Fruit fly (Drosophila melanogaster): ENCODE data around the gene Pus1.

Gene Pus1

DNA sequence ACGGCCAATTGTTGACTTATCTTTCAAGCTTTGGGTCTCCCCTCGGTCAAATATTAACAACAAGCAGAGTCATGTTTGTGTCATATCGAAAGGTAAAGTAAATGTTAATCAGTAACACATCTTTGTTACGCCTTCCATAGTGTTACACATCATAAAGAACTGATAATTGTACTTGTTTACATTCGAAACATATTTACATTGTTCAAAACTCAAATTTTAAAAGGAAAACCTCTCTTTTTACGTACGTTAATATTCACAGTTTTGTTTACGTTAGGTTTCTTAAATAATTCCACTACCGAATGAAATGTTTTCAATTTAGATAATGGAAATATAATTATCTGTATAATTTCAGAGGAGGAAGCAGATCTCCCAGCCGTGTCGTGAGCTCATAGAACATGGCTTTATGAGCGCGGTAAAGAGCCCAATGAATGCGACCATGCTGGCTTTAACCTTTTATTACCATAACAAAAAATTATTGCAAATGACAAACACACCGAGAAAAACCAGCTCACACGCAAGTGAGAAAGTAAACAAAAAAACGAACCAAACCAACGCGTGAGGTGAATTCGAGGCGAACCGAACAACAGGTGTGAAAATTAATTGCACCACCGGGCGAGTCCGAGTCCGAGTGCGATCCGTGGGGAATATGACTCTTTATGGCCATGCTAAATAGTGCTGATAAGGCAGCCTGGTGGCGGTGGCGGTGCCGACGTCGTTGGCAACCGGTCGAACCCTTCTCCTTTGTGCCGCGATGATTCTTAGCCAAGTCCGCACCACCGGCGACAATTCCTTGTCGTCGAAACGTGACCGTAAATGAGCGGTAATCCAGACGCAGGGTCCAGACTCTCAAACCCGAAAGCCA is 50.0 kb downstream of the Pus1 start (continued):
- no peak for TF ChIP-seq HLH4C (GFP tag; IDR thresholded peaks at IDR 0.05; ENCODE audit: partially characterized antibody)
- no peak for TF ChIP-seq Usf (GFP tag; optimal IDR thresholded peaks at IDR 0.05)
- peak; percentile 52 for TF ChIP-seq Blimp-1 (GFP tag; optimal IDR thresholded peaks at IDR 0.05)
- TF ChIP-seq dmrt99B (tag; optimal IDR thresholded peaks at IDR 0.05): no peak
- TF ChIP-seq CG17385 (GFP tag; optimal IDR thresholded peaks at IDR 0.05): peak; percentile 11
- TF ChIP-seq dan (GFP tag; IDR thresholded peaks at IDR 0.05): no peak
- TF ChIP-seq CG6654 (GFP tag; optimal IDR thresholded peaks at IDR 0.05): no peak
- TF ChIP-seq fd3F (GFP tag; optimal IDR thresholded peaks at IDR 0.05): no peak
- no peak for TF ChIP-seq CG30403 (GFP tag; optimal IDR thresholded peaks at IDR 0.05)
- TF ChIP-seq Stat92E (GFP tag; optimal IDR thresholded peaks at IDR 0.05): no peak
- no peak for TF ChIP-seq crc (GFP tag; optimal IDR thresholded peaks at IDR 0.05)
- TF ChIP-seq E2f2 (GFP tag; IDR thresholded peaks at IDR 0.05): no peak
- no peak for TF ChIP-seq CG12071 (GFP tag; optimal IDR thresholded peaks at IDR 0.05)
- peak; percentile 17 for TF ChIP-seq CG13296 (GFP tag; optimal IDR thresholded peaks at IDR 0.05)
- peak; percentile 20 for TF ChIP-seq CG10267 (tag; optimal IDR thresholded peaks at IDR 0.05)
- TF ChIP-seq slou (GFP tag; optimal IDR thresholded peaks at IDR 0.05): peak; percentile 30
- TF ChIP-seq tio (GFP tag; optimal IDR thresholded peaks at IDR 0.05): peak; percentile 21
- 0 out of 2 replicates have a peak, but pooled peaks have one; percentile 27 for TF ChIP-seq dimm (GFP tag; IDR thresholded peaks at IDR 0.05)
- TF ChIP-seq cg (GFP tag; optimal IDR thresholded peaks at IDR 0.05): no peak
- TF ChIP-seq bcd (GFP tag; optimal IDR thresholded peaks at IDR 0.05): no peak
- TF ChIP-seq dysf (GFP tag; IDR thresholded peaks at IDR 0.05): no peak
- TF ChIP-seq Optix (GFP tag; IDR thresholded peaks at IDR 0.05): no peak
- no peak for TF ChIP-seq peb (GFP tag; IDR thresholded peaks at IDR 0.05)
- TF ChIP-seq Pdp1 (GFP tag; optimal IDR thresholded peaks at IDR 0.05): peak in 1 of 2 experiments; percentile 4
- peak; percentile 55 for TF ChIP-seq CG1233 (GFP tag; optimal IDR thresholded peaks at IDR 0.05)
- peak; percentile 54 for TF ChIP-seq Vsx1 (GFP tag; optimal IDR thresholded peaks at IDR 0.05)
- TF ChIP-seq Trl (optimal IDR thresholded peaks at IDR 0.05): no peak
- peak; percentile 34 for TF ChIP-seq Trl (GFP tag; optimal IDR thresholded peaks at IDR 0.05)
- no peak for TF ChIP-seq CG9932 (GFP tag; IDR thresholded peaks at IDR 0.05)
- TF ChIP-seq grn (GFP tag; optimal IDR thresholded peaks at IDR 0.05): peak; percentile 29
- TF ChIP-seq B-H1 (GFP tag; IDR thresholded peaks at IDR 0.05): no peak; the same call in 2 of the 3 replicates
- no peak for TF ChIP-seq CG17612 (GFP tag; IDR thresholded peaks at IDR 0.05)
- TF ChIP-seq sisA (GFP tag; IDR thresholded peaks at IDR 0.05): no peak
- no peak for TF ChIP-seq her (GFP tag; optimal IDR thresholded peaks at IDR 0.05)
- TF ChIP-seq CG15011 (GFP tag; optimal IDR thresholded peaks at IDR 0.05): peak; percentile 63
- peak; percentile 11 for TF ChIP-seq cwo (GFP tag; optimal IDR thresholded peaks at IDR 0.05)
- TF ChIP-seq fru (optimal IDR thresholded peaks at IDR 0.05): no peak
- no peak for TF ChIP-seq nmo (GFP tag; optimal IDR thresholded peaks at IDR 0.05)
- no peak for TF ChIP-seq jing (GFP tag; optimal IDR thresholded peaks at IDR 0.05)
- no peak for TF ChIP-seq D (optimal IDR thresholded peaks at IDR 0.05)
- TF ChIP-seq D (GFP tag; optimal IDR thresholded peaks at IDR 0.05): peak; percentile 58
- TF ChIP-seq CG1792 (GFP tag; optimal IDR thresholded peaks at IDR 0.05): no peak
- TF ChIP-seq hkb (optimal IDR thresholded peaks at IDR 0.05): no peak
- peak; percentile 46; the same call in 1 of the 2 replicates for TF ChIP-seq hkb (GFP tag; IDR thresholded peaks at IDR 0.05)
- TF ChIP-seq CG11247 (GFP tag; IDR thresholded peaks at IDR 0.05): no peak
- TF ChIP-seq CG8089 (GFP tag; optimal IDR thresholded peaks at IDR 0.05): no peak
- no peak for TF ChIP-seq zfh2 (GFP tag; optimal IDR thresholded peaks at IDR 0.05)
- TF ChIP-seq CG18619 (GFP tag; optimal IDR thresholded peaks at IDR 0.05): peak; percentile 33
- no peak for TF ChIP-seq CG9609 (GFP tag; optimal IDR thresholded peaks at IDR 0.05)
- TF ChIP-seq kni (GFP tag; optimal IDR thresholded peaks at IDR 0.05): no peak

Data from whole organism, embryonic.